Worm (Caenorhabditis elegans) whole organism, mixed stage, embryonic: ENCODE measurements around the gene gap-2.

Experiments used
- unc-120 ChIP-seq: sonication (generic microtip); optimal IDR thresholded peaks from 2 replicates; lab custom pipeline; 2017; ENCODE audit warnings: missing genetic modification characterization, missing compliant biosample characterization; ENCODE audit not compliant: poor library complexity, severe bottlenecking
- unc-62 ChIP-seq: fragments of 150-350 bp; optimal IDR thresholded peaks from 2 replicates; lab custom pipeline; 2014; ENCODE audit warnings: missing biosample characterization, missing genetic modification reagents, missing genetic modification characterization

ce11 chrX:9428059-9428458 lies 44.2 kb upstream of the gap-2 start, which contains the start of gene B0272.4:
- TF ChIP-seq unc-62 (GFP tag; lab: Kevin White, UChicago): no peak
- TF ChIP-seq unc-120: no peak
